Fruit fly (Drosophila melanogaster): ENCODE measurements around the gene Ddrgk1.

Gene Ddrgk1

dm6 chr3R:21254296-21254695, 39.4 kb downstream of the Ddrgk1 start (continued):
- TF ChIP-seq HLHmδ (GFP tag; optimal IDR thresholded peaks at IDR 0.05) (no peak), Vsx1 (GFP tag; optimal IDR thresholded peaks at IDR 0.05) (no peak), fru (optimal IDR thresholded peaks at IDR 0.05) (no peak), sens-2 (GFP tag; IDR thresholded peaks at IDR 0.05) (no peak), CG11504 (tag; optimal IDR thresholded peaks at IDR 0.05) (peak; percentile 2), CG16815 (GFP tag; optimal IDR thresholded peaks at IDR 0.05) (no peak), cad (GFP tag; optimal IDR thresholded peaks at IDR 0.05) (no peak), CG13775 (GFP tag; optimal IDR thresholded peaks at IDR 0.05) (no peak), gfzf (GFP tag; optimal IDR thresholded peaks at IDR 0.05) (no peak), HmgD (GFP tag; optimal IDR thresholded peaks at IDR 0.05) (no peak), CG6175 (GFP tag; IDR thresholded peaks at IDR 0.05) (no peak), sima (GFP tag; optimal IDR thresholded peaks at IDR 0.05) (no peak), CG18599 (GFP tag; optimal IDR thresholded peaks at IDR 0.05) (peak; percentile 27), CG18011 (GFP tag; optimal IDR thresholded peaks at IDR 0.05) (no peak), CG34422 (GFP tag; IDR thresholded peaks at IDR 0.05) (no peak), sr (GFP tag; IDR thresholded peaks at IDR 0.05) (no peak), ara (GFP tag; IDR thresholded peaks at IDR 0.05) (no peak), kay (GFP tag; optimal IDR thresholded peaks at IDR 0.05) (no peak), Nf-YA (GFP tag; IDR thresholded peaks at IDR 0.05) (no peak)

- TF ChIP-seq CG6254 (GFP tag; optimal IDR thresholded peaks at IDR 0.05): no peak
- peak; percentile 47 for TF ChIP-seq scrt (GFP tag; optimal IDR thresholded peaks at IDR 0.05)
Measured at dm6 chr3R:21260795-21261194, 45.9 kb downstream of the Ddrgk1 start.

DNA sequence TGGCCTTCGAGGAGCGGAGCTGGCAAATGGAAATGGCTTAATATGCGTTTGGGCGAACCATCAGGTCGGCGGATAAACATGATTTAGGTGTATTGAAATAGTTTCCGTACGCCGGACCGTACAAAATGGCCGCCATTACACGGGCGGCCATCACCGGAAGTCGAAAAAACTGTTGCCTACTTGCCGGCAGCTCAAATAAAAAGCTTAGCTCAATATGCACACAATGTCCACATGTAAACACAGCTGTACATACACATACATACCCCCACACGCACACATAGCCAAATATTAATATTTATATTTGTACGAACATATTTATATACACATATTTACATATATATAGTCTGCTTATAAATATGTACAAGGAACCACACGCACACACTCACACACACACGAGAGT, 48.3 kb downstream of the Ddrgk1 start:
- TF ChIP-seq sisA (GFP tag; IDR thresholded peaks at IDR 0.05): no peak
- peak; percentile 27 for TF ChIP-seq CG33557 (GFP tag; optimal IDR thresholded peaks at IDR 0.05)
- TF ChIP-seq CG6765 (GFP tag; optimal IDR thresholded peaks at IDR 0.05): peak; percentile 10
- peak; percentile 15 for TF ChIP-seq scrt (GFP tag; optimal IDR thresholded peaks at IDR 0.05)
- TF ChIP-seq CG13775 (GFP tag; optimal IDR thresholded peaks at IDR 0.05): peak; percentile 40
- peak; percentile 17 for TF ChIP-seq Nf-YB (GFP tag; optimal IDR thresholded peaks at IDR 0.05)
- TF ChIP-seq Camta (GFP tag; optimal IDR thresholded peaks at IDR 0.05): peak; percentile 14
- no peak for TF ChIP-seq kay (GFP tag; optimal IDR thresholded peaks at IDR 0.05)
- TF ChIP-seq nmo (GFP tag; optimal IDR thresholded peaks at IDR 0.05): peak; percentile 10
- TF ChIP-seq CG10654 (GFP tag; optimal IDR thresholded peaks at IDR 0.05): no peak
- TF ChIP-seq ken (GFP tag; IDR thresholded peaks at IDR 0.05): 0 out of 3 replicates have a peak, but pooled peaks have one; percentile 44
- peak; percentile 22 for TF ChIP-seq fd3F (GFP tag; optimal IDR thresholded peaks at IDR 0.05)
- peak; percentile 45 for TF ChIP-seq CG17385 (GFP tag; optimal IDR thresholded peaks at IDR 0.05)
- peak; percentile 66 for TF ChIP-seq sob (GFP tag; IDR thresholded peaks at IDR 0.05)
- peak; percentile 27 for TF ChIP-seq CG12219 (GFP tag; optimal IDR thresholded peaks at IDR 0.05)
- 0 out of 2 replicates have a peak, but pooled peaks have one; percentile 38 for TF ChIP-seq Nf-YA (GFP tag; IDR thresholded peaks at IDR 0.05)
- TF ChIP-seq BtbVII (GFP tag; optimal IDR thresholded peaks at IDR 0.05): peak; percentile 22
- peak; percentile 36 for TF ChIP-seq CG18619 (GFP tag; optimal IDR thresholded peaks at IDR 0.05)
- peak; percentile 13 for TF ChIP-seq Mad (GFP tag; optimal IDR thresholded peaks at IDR 0.05)
- TF ChIP-seq caup (GFP tag; optimal IDR thresholded peaks at IDR 0.05; ENCODE audit: severe bottlenecking): peak; percentile 31
- TF ChIP-seq unpg (GFP tag; optimal IDR thresholded peaks at IDR 0.05): peak; percentile 48
- peak; percentile 29 for TF ChIP-seq ewg (GFP tag; optimal IDR thresholded peaks at IDR 0.05)
- TF ChIP-seq gro (GFP tag; optimal IDR thresholded peaks at IDR 0.05): no peak
- TF ChIP-seq CG17802 (tag; optimal IDR thresholded peaks at IDR 0.05): peak; percentile 5
- TF ChIP-seq Optix (GFP tag; IDR thresholded peaks at IDR 0.05): peak; percentile 61; the same call in 2 of the 3 replicates
- TF ChIP-seq bcd (GFP tag; optimal IDR thresholded peaks at IDR 0.05): peak; percentile 26
- peak; percentile 54; the same call in 1 of the 2 replicates for TF ChIP-seq CG14441 (GFP tag; IDR thresholded peaks at IDR 0.05)
- TF ChIP-seq CG10959 (GFP tag; IDR thresholded peaks at IDR 0.05): peak; percentile 28; the same call in 1 of the 2 replicates
- TF ChIP-seq CG6813 (GFP tag; optimal IDR thresholded peaks at IDR 0.05): peak; percentile 35
- peak; percentile 19 for TF ChIP-seq cg (GFP tag; optimal IDR thresholded peaks at IDR 0.05)
- peak; percentile 35 for TF ChIP-seq gem (tag; optimal IDR thresholded peaks at IDR 0.05)
